Worm (Caenorhabditis elegans): ENCODE data around the gene C50E3.11.

The C50E3.11 gene

ce11 chrV:7639356-7639755 is 36.1 kb upstream of the C50E3.11 start:
- no peak for TF ChIP-seq unc-42 (tag; optimal IDR thresholded peaks at IDR 0.05)
- no peak for TF ChIP-seq ahr-1 (tag; optimal IDR thresholded peaks at IDR 0.05)
- TF ChIP-seq ztf-16 (tag; optimal IDR thresholded peaks at IDR 0.05): no peak
- no peak for TF ChIP-seq ceh-6 (GFP tag; optimal IDR thresholded peaks at IDR 0.05)
- no peak for TF ChIP-seq ets-4 (tag; optimal IDR thresholded peaks at IDR 0.05)
- no peak for TF ChIP-seq C08G9.2 (tag; optimal IDR thresholded peaks at IDR 0.05)
- no peak for TF ChIP-seq ceh-34 (tag; optimal IDR thresholded peaks at IDR 0.05)
- TF ChIP-seq zip-5 (tag; optimal IDR thresholded peaks at IDR 0.05): no peak
- TF ChIP-seq pha-4 (tag; optimal IDR thresholded peaks at IDR 0.05): no peak
- TF ChIP-seq unc-3 (GFP tag; conservative IDR thresholded peaks at IDR 0.05): no peak
- no peak for TF ChIP-seq unc-3 (tag; optimal IDR thresholded peaks at IDR 0.05)
- TF ChIP-seq tbx-2 (tag; optimal IDR thresholded peaks at IDR 0.05): no peak
- no peak for TF ChIP-seq ceh-24 (tag; optimal IDR thresholded peaks at IDR 0.05)
- no peak for TF ChIP-seq tbx-7 (tag; optimal IDR thresholded peaks at IDR 0.05)
- TF ChIP-seq gmeb-2 (tag; optimal IDR thresholded peaks at IDR 0.05): no peak
- TF ChIP-seq ceh-30 (tag; optimal IDR thresholded peaks at IDR 0.05): no peak
- no peak for TF ChIP-seq pqm-1 (tag; optimal IDR thresholded peaks at IDR 0.05)
- no peak for TF ChIP-seq lin-11 (tag; optimal IDR thresholded peaks at IDR 0.05)
- TF ChIP-seq pha-2 (tag; optimal IDR thresholded peaks at IDR 0.05): no peak

- TF ChIP-seq ceh-19 (GFP tag; optimal IDR thresholded peaks at IDR 0.05): no peak
- TF ChIP-seq unc-86 (tag; optimal IDR thresholded peaks at IDR 0.05): no peak
- TF ChIP-seq ceh-30 (tag; optimal IDR thresholded peaks at IDR 0.05): no peak
- TF ChIP-seq ref-2 (tag; optimal IDR thresholded peaks at IDR 0.05): no peak
- TF ChIP-seq lim-6 (tag; optimal IDR thresholded peaks at IDR 0.05): no peak
- no peak for TF ChIP-seq dmd-4 (tag; optimal IDR thresholded peaks at IDR 0.05; ENCODE audit: borderline replicate concordance)
- no peak for TF ChIP-seq ceh-48 (tag; optimal IDR thresholded peaks at IDR 0.05)
These were observed 34.5 kb upstream of the C50E3.11 start, which contains the start of gene clec-45 for ce11 chrV:7637801-7638200. Gene clec-45, plus strand, starts transcription at chrV:7638101.

ce11 chrV:7635469-7635868 is 32.2 kb upstream of the C50E3.11 start, which contains the start of gene srd-29:
Gene srd-29, plus strand, starts transcription at chrV:7635769.
- TF ChIP-seq ceh-30 (tag; optimal IDR thresholded peaks at IDR 0.05): no peak
- TF ChIP-seq ets-4 (tag; optimal IDR thresholded peaks at IDR 0.05): no peak
- TF ChIP-seq pha-2 (tag; optimal IDR thresholded peaks at IDR 0.05): no peak
- TF ChIP-seq ceh-31 (tag; optimal IDR thresholded peaks at IDR 0.05): no peak
- no peak for TF ChIP-seq ceh-45 (GFP tag; IDR thresholded peaks at IDR 0.05)
- TF ChIP-seq unc-42 (tag; optimal IDR thresholded peaks at IDR 0.05): no peak
- TF ChIP-seq unc-55 (GFP tag; optimal IDR thresholded peaks at IDR 0.05): no peak
- no peak for TF ChIP-seq F13H6.1 (tag; optimal IDR thresholded peaks at IDR 0.05)
- no peak for TF ChIP-seq zip-5 (tag; optimal IDR thresholded peaks at IDR 0.05)
- TF ChIP-seq pqm-1 (tag; optimal IDR thresholded peaks at IDR 0.05): no peak
- TF ChIP-seq ceh-6 (GFP tag; optimal IDR thresholded peaks at IDR 0.05): no peak

- TF ChIP-seq dve-1 (tag; optimal IDR thresholded peaks at IDR 0.05): no peak
- no peak for TF ChIP-seq ceh-6 (GFP tag; optimal IDR thresholded peaks at IDR 0.05)
- TF ChIP-seq ceh-18 (tag; optimal IDR thresholded peaks at IDR 0.05): no peak
- TF ChIP-seq T23F11.4 (GFP tag; optimal IDR thresholded peaks at IDR 0.05): no peak
- TF ChIP-seq fax-1 (tag; optimal IDR thresholded peaks at IDR 0.05): no peak
- no peak for TF ChIP-seq syd-9 (tag; optimal IDR thresholded peaks at IDR 0.05)
- no peak for TF ChIP-seq mec-3 (tag; optimal IDR thresholded peaks at IDR 0.05; ENCODE audit: borderline replicate concordance)
- no peak for TF ChIP-seq pat-9 (tag; optimal IDR thresholded peaks at IDR 0.05)
- no peak for TF ChIP-seq ets-4 (tag; optimal IDR thresholded peaks at IDR 0.05)
- TF ChIP-seq ceh-2 (tag; optimal IDR thresholded peaks at IDR 0.05): no peak
- no peak for TF ChIP-seq nhr-11 (tag; optimal IDR thresholded peaks at IDR 0.05)
- TF ChIP-seq dmd-4 (tag; optimal IDR thresholded peaks at IDR 0.05; ENCODE audit: borderline replicate concordance): no peak
- TF ChIP-seq C08G9.2 (tag; optimal IDR thresholded peaks at IDR 0.05): no peak
- no peak for TF ChIP-seq unc-55 (GFP tag; optimal IDR thresholded peaks at IDR 0.05)
- TF ChIP-seq ceh-34 (tag; optimal IDR thresholded peaks at IDR 0.05): no peak
- TF ChIP-seq ceh-30 (tag; optimal IDR thresholded peaks at IDR 0.05): no peak
- no peak for TF ChIP-seq odd-2 (tag; optimal IDR thresholded peaks at IDR 0.05)
- TF ChIP-seq ceh-45 (GFP tag; IDR thresholded peaks at IDR 0.05): no peak
- TF ChIP-seq ama-1 (optimal IDR thresholded peaks at IDR 0.05): no peak
These were observed 31.4 kb upstream of the C50E3.11 start, which contains the start of gene srd-31 for ce11 chrV:7634657-7635056. Gene srd-31, minus strand, starts transcription at chrV:7634757.
